Fruit fly (Drosophila melanogaster) ovary, adult (tissue): ENCODE results near the gene Ubqn.

Experiments
- CG17801 ChIP-seq: fragments of 200-800 bp; optimal IDR thresholded peaks from 2 replicates; lab custom pipeline; 2019; ENCODE audit warnings: missing biosample characterization, mild to moderate bottlenecking, missing genetic modification characterization, moderate library complexity; ENCODE audit not compliant: partially characterized antibody

Ubqn gene

DNA sequence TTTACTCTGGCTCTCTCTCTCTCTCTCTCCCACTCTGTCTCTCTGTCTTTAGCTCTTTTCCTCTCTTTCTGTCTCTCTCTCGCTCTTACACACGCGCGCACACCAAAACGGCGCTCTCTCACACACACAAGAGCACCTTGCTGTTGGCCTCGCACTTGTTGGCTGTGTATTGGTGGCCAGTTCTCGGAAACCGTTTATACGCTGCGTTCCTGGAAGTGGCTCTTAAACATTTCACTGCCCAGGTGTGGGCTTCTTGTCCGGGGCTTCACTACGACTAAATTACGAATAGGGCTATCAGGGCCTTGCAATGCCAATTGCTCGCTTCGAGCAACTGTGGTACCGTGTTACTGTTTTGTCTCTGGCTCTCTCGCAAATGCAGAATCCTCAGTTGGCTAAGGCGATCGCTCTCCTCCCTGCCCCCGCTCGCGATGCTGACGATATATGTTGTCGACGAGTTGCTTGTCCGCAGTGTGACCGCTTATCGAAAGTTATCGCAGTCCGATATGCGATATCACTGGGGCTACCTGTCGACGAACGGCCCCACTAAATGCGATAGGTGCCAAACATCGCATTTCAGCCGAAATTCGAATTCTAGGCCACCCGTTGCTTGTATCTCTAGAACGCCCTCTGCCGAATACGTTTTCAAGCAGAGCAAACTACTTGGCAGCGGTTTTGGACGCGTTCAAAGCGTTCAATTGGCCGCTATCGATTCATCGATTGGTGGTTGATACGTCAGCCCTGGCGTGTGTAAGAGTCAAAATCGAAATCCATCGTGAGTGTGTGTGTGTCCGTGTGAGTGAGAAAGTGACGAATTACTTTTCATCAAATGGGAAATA is at the start of gene Ubqn, which contains the start of gene dome:
TSS of gene Ubqn (plus strand) at position 769 of the 836 bp plus-strand sequence.
TSS of gene dome (minus strand) at position 479 of the 836 bp plus-strand sequence.
- TF ChIP-seq CG17801, result peak; percentile 62

dm6 chrX:19637002-19637420 is 46.6 kb upstream of the Ubqn start:
- TF ChIP-seq CG17801, result no peak

DNA sequence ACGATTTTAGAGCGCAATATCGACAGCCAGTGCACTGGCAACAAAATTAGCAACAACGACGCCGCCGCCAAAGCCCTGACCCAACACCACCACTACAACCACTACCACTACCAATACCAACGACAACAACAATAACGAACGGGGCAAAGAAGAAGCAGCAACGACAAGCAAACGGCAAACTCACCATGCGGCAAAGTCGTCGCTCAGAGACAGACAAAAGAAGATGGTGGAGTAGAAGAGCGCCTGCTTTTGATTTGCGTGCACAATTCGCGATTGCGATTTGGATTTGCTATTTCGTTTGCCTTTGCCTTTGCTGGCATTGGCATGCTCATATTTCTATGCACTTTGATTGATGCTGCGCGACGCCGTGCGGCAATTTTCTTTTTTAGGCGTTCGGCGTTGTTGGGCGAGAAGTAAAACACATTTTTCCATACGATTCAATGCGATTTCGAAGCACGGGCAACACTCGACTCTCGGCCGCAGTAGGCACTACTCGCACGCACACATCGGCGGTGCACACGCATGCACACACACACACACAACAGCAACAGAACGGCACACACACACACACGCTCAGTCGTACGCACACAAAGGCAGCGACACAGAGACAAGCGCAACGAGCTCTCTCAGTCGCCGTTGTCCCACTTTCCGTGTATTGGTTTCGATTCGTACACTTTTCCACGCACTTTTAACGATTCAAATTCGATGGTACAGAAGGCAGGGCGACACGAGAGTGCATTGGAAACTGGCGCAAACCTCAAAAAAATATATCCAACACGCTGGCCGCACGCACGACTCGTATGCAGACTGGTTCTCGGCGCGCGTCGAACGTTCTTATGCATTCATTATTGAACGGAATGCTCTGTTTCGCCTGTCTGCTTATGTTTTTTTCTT is 45.9 kb upstream of the Ubqn start:
- TF ChIP-seq CG17801, result peak; percentile 25

dm6 chrX:19638328-19638940 is 45.2 kb upstream of the Ubqn start, which contains the start of gene Rcd-1:
Gene Rcd-1 (plus strand): TSS chrX:19638767.
- no peak for TF ChIP-seq CG17801

DNA sequence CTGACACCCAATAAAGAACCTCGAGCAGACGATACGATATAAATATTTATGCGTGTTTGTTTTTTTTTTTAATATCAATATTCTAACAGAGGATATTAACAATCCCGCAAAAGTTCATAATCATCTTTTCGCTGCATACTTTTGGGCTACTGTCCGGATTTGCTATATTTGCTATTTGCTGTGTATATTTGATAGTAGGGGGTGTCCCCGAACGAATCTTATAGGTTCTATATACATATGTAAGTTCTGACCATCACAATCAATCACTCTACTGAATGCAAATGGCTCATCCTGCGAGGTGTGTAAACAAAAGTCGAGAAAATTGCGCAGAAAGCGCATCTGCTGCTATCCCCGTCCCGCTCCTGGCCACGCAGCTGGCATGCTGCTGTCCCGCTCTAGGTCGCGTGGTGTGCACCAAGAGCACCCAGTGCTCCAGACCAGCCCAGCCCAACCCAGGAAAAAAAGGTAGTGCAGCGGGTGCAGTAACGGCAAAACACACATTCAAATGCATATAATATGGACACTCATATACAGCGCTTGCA is 42.8 kb upstream of the Ubqn start:
- TF ChIP-seq CG17801, result no peak

DNA sequence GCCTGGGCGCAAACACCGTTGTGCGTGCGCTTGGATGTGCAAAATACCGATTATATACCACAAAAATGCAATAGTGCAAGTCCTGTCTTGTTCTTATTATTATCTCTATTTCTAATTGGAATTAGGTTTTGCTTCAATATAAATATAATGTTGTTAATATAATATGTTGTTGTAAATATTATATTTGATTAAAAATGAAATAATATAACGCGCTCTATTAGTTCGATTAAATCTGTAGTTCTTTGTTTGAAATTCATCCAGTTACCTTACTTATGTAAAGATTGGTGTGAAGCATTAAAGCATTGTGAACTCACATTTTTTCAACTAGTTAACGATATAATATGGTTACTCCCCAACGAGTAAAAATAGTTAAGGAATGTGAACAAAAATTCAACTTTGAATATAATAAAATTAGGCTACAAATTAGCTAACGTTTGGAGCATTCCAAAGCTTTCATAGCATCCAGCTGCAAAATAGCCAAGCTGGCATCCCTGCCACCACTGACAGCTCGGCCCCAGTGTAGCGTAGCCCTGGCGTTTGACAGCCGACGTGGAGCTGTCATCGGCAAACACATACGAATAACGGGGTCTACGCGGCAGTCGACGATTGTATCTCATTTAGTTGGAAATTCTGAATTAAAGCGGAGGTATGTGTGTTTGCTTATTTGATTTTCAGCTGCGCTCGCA is 40.6 kb upstream of the Ubqn start, which contains the start of the genes CG12237 and Sec61gamma:
TSS of gene CG12237 (minus strand) at position 51 of the 686 bp plus-strand sequence.
TSS of gene Sec61gamma (plus strand) at position 509 of the 686 bp plus-strand sequence.
- peak; percentile 45 for TF ChIP-seq CG17801

DNA sequence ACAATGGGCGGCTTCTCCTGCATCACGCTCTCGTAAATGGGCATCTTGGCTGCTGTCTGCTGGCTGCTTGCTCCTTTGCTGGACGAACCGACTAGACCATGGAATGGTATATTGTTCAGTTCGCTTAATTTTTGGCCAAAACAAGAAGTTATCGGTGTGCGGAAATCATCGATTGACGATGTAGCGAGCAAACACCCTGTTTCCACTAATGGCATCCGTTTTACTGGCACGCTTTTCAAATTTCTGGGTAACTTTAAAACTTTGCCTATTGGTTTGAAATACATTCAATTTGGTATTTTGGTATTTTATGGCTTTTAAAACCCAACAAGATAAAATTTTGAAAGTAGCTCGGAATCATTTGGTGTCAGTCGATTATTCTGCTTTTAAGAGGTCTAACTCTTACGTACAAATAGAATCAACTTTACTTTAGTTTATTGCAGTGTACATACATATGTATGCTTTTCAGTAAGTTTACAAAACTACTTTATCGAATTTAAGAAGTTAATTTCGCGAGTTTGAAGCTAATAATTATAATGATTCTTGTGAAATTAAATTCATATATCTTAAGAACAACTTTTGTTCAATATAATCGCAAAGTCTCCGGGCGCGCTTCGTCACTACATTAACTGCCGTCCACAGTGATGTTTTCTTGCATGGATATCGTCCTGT is 37.6 kb upstream of the Ubqn start, which contains the start of gene Arp10:
TSS of gene Arp10 (minus strand) at position 304 of the 669 bp plus-strand sequence.
- TF ChIP-seq CG17801, result no peak

DNA sequence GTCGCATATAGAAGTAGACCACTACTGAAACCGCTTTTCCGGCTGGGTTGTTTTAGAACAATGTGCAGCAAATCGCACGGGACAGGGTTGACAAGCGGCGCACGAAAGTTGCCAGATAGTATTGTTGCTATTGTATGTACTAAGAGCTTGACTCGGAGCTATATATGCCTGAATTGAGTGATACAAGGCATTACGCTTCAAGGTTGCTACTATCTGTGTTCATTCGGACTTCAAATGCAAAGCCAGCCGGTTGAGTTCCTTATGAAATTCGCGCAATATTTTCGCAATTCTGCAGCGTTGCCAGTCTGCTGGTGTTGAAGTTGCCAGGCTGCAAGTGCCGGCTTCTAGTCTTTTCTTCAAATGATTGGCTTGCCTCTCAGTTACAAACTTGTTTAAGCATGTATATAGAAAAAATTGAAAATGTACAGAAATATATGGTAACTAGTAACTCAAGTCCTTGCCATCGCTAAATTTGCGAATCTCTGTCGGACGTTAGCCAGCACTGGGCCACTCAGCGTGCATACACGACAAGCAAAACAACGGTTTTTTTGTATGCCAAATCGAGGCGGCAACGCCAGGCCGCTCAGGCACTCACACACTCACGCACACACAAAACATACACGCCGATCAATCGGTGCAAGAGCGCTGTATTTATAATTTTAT is 31.7 kb upstream of the Ubqn start, which contains the start of the genes Ranbp21 and Elys:
TSS of gene Ranbp21 (minus strand) at position 513 of the 663 bp plus-strand sequence.
TSS of gene Elys (plus strand) at position 549 of the 663 bp plus-strand sequence.
- TF ChIP-seq CG17801, result peak; percentile 13

DNA sequence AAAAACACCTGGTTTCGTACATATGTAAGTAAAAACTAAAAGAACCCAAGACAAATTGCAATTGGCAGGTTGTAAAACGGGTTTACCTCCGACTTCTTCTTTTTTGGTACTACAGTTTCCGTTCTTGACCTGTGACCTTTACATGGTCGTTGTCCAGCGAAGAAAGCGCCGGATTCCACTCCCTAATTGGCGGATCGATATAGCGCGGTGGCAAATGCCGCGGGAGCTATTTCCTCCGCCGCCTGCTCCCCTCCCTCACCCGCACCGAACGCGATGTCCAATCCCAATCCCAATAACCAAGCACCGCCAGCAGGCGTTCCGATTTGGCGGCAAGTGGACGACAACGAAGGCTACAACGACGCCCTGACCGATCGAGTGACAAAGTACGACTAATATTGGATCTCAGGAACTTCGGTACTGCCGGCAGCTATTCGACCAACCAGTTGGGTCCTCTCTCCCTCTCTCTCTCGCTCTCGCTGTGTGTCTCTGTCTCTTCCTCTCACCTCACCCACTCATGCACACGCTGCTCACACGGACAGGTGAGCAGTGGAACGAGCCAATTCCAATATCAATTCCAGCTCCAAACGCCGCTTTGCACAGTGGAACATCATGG is 20.9 kb upstream of the Ubqn start:
- peak; percentile 48 for TF ChIP-seq CG17801

DNA sequence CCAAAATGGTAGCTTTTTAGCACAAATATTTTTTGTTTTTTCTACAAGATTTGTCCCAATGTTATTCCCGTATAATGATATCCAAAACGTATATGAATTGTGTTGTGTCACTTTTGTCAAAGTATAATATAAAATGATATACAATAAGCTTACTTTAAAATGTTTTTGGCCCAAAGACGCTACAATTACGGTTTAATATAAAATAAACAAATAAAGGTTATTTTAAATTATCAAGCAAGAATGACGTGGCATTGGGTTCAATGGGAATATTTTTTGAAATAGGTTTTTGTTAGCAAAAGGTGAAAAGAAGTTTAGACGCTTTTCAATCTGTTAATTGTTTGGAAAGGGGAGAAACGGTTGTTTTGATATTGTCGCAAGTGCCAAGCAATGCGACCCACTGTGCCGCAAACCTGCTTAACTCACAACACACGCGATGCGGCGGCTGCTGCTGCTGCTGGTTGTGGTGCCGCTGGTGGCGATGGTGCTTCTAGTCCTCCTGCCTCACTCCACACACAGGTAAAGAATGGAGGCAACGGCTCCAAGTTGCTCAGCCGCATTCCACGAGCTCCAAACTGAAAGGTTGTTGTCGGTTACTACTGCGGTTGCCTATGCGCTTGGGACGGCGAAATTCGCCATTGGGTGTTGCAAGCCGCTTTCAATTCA is 20.3 kb upstream of the Ubqn start:
- no peak for TF ChIP-seq CG17801

DNA sequence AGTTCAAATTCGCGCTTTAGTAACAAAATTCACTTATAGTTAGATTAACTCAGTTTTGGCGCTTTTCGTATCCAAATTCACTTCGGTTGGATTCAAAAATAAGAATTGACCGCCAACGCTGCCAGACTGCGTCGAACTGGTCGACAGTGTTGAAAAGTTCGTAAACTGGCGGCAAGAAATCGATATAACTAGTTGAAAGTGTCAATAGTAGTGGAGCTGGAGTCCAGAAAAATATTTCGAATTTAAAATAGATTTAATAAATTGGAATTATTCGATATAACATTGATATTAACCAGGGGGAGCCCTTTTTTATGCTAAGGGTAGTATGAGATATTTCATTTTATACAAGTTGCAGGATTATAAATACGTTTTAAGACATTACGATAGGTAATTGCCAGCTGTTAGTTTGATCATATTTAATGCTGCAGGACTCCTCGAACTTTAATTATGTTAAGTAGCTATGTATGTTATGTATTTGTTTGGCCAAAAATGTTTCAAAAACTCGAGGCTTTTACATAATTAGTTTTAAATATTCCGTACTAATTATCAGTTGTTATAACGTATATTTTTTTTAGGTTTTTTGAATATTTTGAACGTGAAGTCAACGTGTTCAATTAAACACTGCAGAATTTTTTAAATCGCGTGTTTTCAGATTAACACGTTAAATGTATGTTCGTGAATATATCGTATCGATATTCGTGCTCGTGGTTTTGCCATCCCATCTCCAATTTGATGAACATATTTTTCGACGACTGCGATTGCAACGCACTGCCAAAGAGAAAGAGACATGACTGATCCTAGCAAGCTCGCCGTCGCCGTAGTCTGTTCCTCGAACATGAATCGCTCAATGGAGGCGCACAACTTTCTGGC is 19.5 kb upstream of the Ubqn start, which contains the start of the genes CG14223 and Ssu72:
TSS of gene CG14223 (minus strand) at position 113 of the 870 bp plus-strand sequence.
TSS of gene Ssu72 (plus strand) at position 703 of the 870 bp plus-strand sequence.
- TF ChIP-seq CG17801, result no peak

DNA sequence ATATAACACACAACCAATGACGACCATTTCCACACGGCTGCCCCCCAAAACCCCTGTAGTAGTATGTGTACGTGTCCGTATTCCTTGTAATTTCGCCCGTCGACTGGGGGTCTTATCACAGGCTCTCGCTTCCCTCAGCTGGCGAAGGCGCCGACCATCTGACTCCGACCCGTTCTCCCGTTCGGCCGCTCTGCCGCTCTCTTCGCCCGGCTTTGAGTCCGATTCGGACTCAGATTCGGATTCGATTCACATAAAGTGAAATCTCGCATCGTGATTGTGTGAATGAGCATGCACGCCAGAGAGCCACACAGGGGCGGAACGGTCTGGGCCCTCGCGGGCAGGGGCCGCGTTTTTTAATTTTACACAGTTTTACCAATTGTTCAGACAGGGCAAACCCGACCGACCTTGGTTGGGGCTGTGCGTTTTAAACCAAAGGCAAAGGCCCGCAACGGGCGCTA is 17.9 kb upstream of the Ubqn start:
- TF ChIP-seq CG17801, result peak; percentile 13
